Worm (Caenorhabditis elegans) whole organism, L1 larva: ENCODE measurements around the gene txdc-12.2.

Experiments used
- ama-1 ChIP-seq: fragments of 150-350 bp; optimal IDR thresholded peaks from 2 replicates; lab custom pipeline; 2014
- ceh-82 ChIP-seq, 3 experiments: fragments of 150-350 bp in 1 of 3; sonication (generic microtip) in 2 of 3; optimal IDR thresholded peaks; 2 replicates each; lab custom pipeline; 2014 to 2017; ENCODE audit warnings: missing biosample characterization in 3 of 3, missing genetic modification characterization in 3 of 3
- lsy-2 ChIP-seq, 2 experiments: fragments of 150-350 bp; optimal IDR thresholded peaks; 2 replicates each; lab custom pipeline; 2014; ENCODE audit warnings: missing biosample characterization in 2 of 2, missing genetic modification characterization in 2 of 2
- mdl-1 ChIP-seq, 2 experiments: fragments of 150-350 bp; optimal IDR thresholded peaks; 2 replicates each; lab custom pipeline; 2014 to 2017; ENCODE audit warnings: missing biosample characterization in 2 of 2, missing genetic modification characterization in 2 of 2, inconsistent platforms in 1 of 2
- zag-1 ChIP-seq: fragments of 150-350 bp; optimal IDR thresholded peaks from 2 replicates; lab custom pipeline; 2014; ENCODE audit warnings: missing biosample characterization, missing genetic modification characterization

ce11 chrX:2113004-2113403, 38.8 kb downstream of the txdc-12.2 start, which contains the start of gene bus-5:
- TF ChIP-seq zag-1 (tag; lab: Kevin White, UChicago) (no peak), lsy-2 (tag; optimal IDR thresholded peaks at IDR 0.05; lab: Kevin White, UChicago) (no peak), ama-1 (lab: Kevin White, UChicago) (no peak), mdl-1 (tag; optimal IDR thresholded peaks at IDR 0.05; lab: Kevin White, UChicago) (no peak), ceh-82 (tag; optimal IDR thresholded peaks at IDR 0.05; lab: Kevin White, UChicago) (no peak)
